Fruit fly (Drosophila melanogaster) whole organism, prepupa: ENCODE data around the gene CG33483.

Experiments used
- CG6854 ChIP-seq: fragments of 200-800 bp; sonication (Bioruptor generic); optimal IDR thresholded peaks from 2 replicates; lab custom pipeline; 2017; ENCODE audit warnings: missing biosample characterization, mild to moderate bottlenecking, missing genetic modification characterization
- Hr38 ChIP-seq: sonication (Bioruptor generic); optimal IDR thresholded peaks from 2 replicates; lab custom pipeline; 2016; ENCODE audit warnings: missing biosample characterization, missing genetic modification characterization
- Lpt ChIP-seq: fragments of 200-800 bp; sonication (Bioruptor generic); optimal IDR thresholded peaks from 3 replicates; lab custom pipeline; 2016; ENCODE audit warnings: missing biosample characterization, missing genetic modification characterization
- Sox102F ChIP-seq: fragments of 200-800 bp; sonication (Bioruptor generic); optimal IDR thresholded peaks from 2 replicates; lab custom pipeline; 2016; ENCODE audit warnings: missing biosample characterization, mild to moderate bottlenecking, missing genetic modification characterization
- Sox14 ChIP-seq: fragments of 200-800 bp; sonication (Bioruptor generic); optimal IDR thresholded peaks from 3 replicates; lab custom pipeline; 2016; ENCODE audit warnings: missing biosample characterization, missing genetic modification characterization
- Sox15 ChIP-seq: fragments of 200-800 bp; sonication (Bioruptor generic); optimal IDR thresholded peaks from 3 replicates; lab custom pipeline; 2016; ENCODE audit warnings: missing biosample characterization, missing genetic modification characterization
- svp ChIP-seq: fragments of 200-800 bp; sonication (Bioruptor generic); peaks from one replicate; lab custom pipeline; 2016; ENCODE audit warnings: missing biosample characterization, missing genetic modification characterization

DNA sequence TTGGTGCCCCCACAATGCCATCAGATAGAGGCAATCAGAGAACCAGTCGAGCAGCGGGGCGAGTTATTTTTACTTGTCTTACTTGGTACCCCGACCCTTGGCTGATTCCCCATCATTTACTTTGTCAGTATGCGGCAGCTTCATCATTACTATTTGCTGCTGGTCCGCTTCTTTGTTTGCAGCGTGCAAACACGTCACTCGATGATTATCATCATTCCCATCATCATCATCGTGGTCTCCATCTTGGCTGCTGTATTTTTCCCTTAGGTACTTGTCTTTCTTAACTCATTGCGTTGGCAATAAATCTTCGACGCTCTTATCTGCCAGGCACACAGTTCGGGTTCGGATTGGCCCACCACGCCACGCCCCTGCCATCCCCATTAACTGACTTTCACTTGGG is 30.1 kb upstream of the CG33483 start:
- no peak for TF ChIP-seq Lpt (GFP tag; lab: Kevin White, UChicago)
- TF ChIP-seq Sox14 (GFP tag; lab: Kevin White, UChicago): no peak
- no peak for TF ChIP-seq Sox15
- TF ChIP-seq Hr38 (GFP tag; lab: Kevin White, UChicago): no peak
- peak; percentile 25 for TF ChIP-seq svp (GFP tag; lab: Kevin White, UChicago)
- no peak for TF ChIP-seq Sox102F
- no peak for TF ChIP-seq CG6854 (GFP tag; lab: Kevin White, UChicago)
